Fruit fly (Drosophila melanogaster): ENCODE measurements around the gene Dd.
A peak's percentile ranks its signal among the peaks of the same experiment; 100 is the strongest.

The Dd gene

DNA sequence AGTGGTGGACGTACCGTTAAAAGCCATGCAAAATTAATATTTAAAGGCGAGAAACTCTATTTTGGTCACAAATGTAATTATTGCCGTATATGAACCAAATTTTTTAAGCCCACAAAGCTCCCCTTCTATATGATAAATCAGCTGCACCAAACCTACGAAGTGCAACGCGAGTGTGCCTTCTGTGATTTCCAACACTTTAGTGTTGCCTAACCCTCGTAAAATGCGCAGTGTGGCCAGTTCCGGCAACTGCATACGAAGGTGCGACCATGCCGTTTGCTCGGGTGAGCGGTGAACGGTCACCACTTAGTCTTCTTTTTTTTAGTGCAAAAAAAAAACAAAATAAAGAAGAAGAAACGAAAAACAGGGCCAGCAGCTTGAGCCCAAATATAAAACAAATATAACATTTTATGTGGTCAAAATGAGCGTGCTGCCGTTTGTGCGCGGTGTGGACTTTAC lies 15.7 kb upstream of the Dd start, which contains the start of the genes tty and fliI (continued):
- peak; percentile 49 for TF ChIP-seq Adf1 (GFP tag; IDR thresholded peaks at IDR 0.05)
- no peak for TF ChIP-seq Scr (GFP tag; IDR thresholded peaks at IDR 0.05; ENCODE audit: partially characterized antibody)
- peak; percentile 83 for TF ChIP-seq CG7372 (GFP tag; IDR thresholded peaks at IDR 0.05)
- TF ChIP-seq dpn (GFP tag; optimal IDR thresholded peaks at IDR 0.05) = peak; percentile 83 to 85
- peak; percentile 82 for TF ChIP-seq HmgD (GFP tag; optimal IDR thresholded peaks at IDR 0.05)
- TF ChIP-seq grn (GFP tag; optimal IDR thresholded peaks at IDR 0.05) = no peak
- peak; percentile 70 for TF ChIP-seq CG18262 (tag; optimal IDR thresholded peaks at IDR 0.05)
- TF ChIP-seq sug (tag; optimal IDR thresholded peaks at IDR 0.05) = peak; percentile 55

dm6 chrX:21338153-21338552 lies 14.3 kb upstream of the Dd start:
- TF ChIP-seq Trl (optimal IDR thresholded peaks at IDR 0.05) = peak in 1 of 2 experiments; percentile 6
- no peak for TF ChIP-seq Trl (GFP tag; optimal IDR thresholded peaks at IDR 0.05)
- TF ChIP-seq crol (GFP tag; IDR thresholded peaks at IDR 0.05) = peak; percentile 43
- TF ChIP-seq CG17385 (GFP tag; optimal IDR thresholded peaks at IDR 0.05) = peak; percentile 70
- TF ChIP-seq onecut (GFP tag; IDR thresholded peaks at IDR 0.05) = peak; percentile 92
- TF ChIP-seq bsh (GFP tag; optimal IDR thresholded peaks at IDR 0.05) = peak in 1 of 2 experiments; percentile 5
- TF ChIP-seq pros (GFP tag; optimal IDR thresholded peaks at IDR 0.05) = no peak
- no peak for TF ChIP-seq Hmr (GFP tag; optimal IDR thresholded peaks at IDR 0.05)
- no peak for TF ChIP-seq rib (GFP tag; IDR thresholded peaks at IDR 0.05)
- peak; percentile 86 for TF ChIP-seq ewg (GFP tag; optimal IDR thresholded peaks at IDR 0.05)
- peak; percentile 33 for TF ChIP-seq Med (GFP tag)
- TF ChIP-seq CG3847 (GFP tag; IDR thresholded peaks at IDR 0.05) = no peak
- no peak for TF ChIP-seq ind (GFP tag; optimal IDR thresholded peaks at IDR 0.05)
- 0 out of 4 replicates have a peak, but pooled peaks have one; percentile 18 for TF ChIP-seq chinmo (GFP tag; IDR thresholded peaks at IDR 0.05; ENCODE audit: partially characterized antibody)
- 0 out of 2 replicates have a peak, but pooled peaks have one; percentile 27 for TF ChIP-seq CG4360 (GFP tag; IDR thresholded peaks at IDR 0.05)
- peak; percentile 11 for TF ChIP-seq CG18599 (GFP tag; optimal IDR thresholded peaks at IDR 0.05)
- no peak for TF ChIP-seq org-1 (GFP tag; optimal IDR thresholded peaks at IDR 0.05)
- no peak for TF ChIP-seq Side (GFP tag; optimal IDR thresholded peaks at IDR 0.05)

- TF ChIP-seq exex (tag; optimal IDR thresholded peaks at IDR 0.05) (peak; percentile 85), Ssrp (tag; optimal IDR thresholded peaks at IDR 0.05) (no peak), CG14050 (GFP tag; IDR thresholded peaks at IDR 0.05) (no peak), mirr (GFP tag; optimal IDR thresholded peaks at IDR 0.05) (peak; percentile 65), cwo (GFP tag; optimal IDR thresholded peaks at IDR 0.05) (peak; percentile 69), ttk (GFP tag; IDR thresholded peaks at IDR 0.05) (no peak), Pdp1 (GFP tag; optimal IDR thresholded peaks at IDR 0.05) (peak in 1 of 2 experiments; percentile 69), ase (GFP tag; IDR thresholded peaks at IDR 0.05) (no peak), CG34376 (GFP tag; optimal IDR thresholded peaks at IDR 0.05) (peak; percentile 56), phol (tag; optimal IDR thresholded peaks at IDR 0.05) (no peak), ssp (GFP tag; IDR thresholded peaks at IDR 0.05) (no peak), otp (GFP tag; IDR thresholded peaks at IDR 0.05) (no peak), lmd (GFP tag; IDR thresholded peaks at IDR 0.05) (no peak)
Measured at dm6 chrX:21337057-21337456, 13.2 kb upstream of the Dd start.

All from whole organism, embryonic.